Fruit fly (Drosophila melanogaster): Measurements from ENCODE around the gene GMF.

DNA sequence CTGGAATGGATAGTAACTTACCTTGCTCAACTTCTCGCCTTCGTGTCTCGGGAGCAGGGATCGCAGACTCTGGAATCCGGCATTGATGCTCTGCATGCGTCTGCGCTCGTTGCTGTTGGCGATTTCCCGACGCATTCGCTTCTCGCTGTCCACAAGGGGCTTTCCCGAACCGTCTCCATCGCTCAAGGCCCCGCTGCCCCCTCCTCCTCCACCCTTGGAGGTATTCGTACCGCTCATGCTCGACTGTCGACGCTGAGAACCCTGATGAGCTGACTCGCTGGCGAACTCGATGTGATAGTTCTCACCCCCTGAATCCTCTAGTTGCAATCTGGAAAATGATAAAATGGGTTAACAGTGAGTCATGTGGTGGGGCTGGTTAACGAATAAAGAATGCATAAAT, 23.9 kb downstream of the GMF start:
- no peak for TF ChIP-seq fd59A (GFP tag; optimal IDR thresholded peaks at IDR 0.05)
- peak; percentile 45 for TF ChIP-seq Eip78C (GFP tag)
- no peak for TF ChIP-seq eg (GFP tag; IDR thresholded peaks at IDR 0.05)
- no peak for TF ChIP-seq Ets96B (tag; optimal IDR thresholded peaks at IDR 0.05)
- TF ChIP-seq vri (GFP tag; optimal IDR thresholded peaks at IDR 0.05) = no peak

Measured in whole organism, prepupa.